Worm (Caenorhabditis elegans) whole organism, late embryonic: ENCODE data around the gene K10B2.4.

ENCODE experiments used
- C08G9.2 ChIP-seq: sonication (generic microtip); optimal IDR thresholded peaks from 2 replicates; lab custom pipeline; 2016; ENCODE audit warnings: mild to moderate bottlenecking, missing genetic modification characterization, moderate library complexity, missing compliant biosample characterization
- C38D4.7 ChIP-seq: fragments of 200-800 bp; sonication (Bioruptor generic); optimal IDR thresholded peaks from 2 replicates; lab custom pipeline; 2018; ENCODE audit warnings: mild to moderate bottlenecking, missing genetic modification characterization, moderate library complexity, missing compliant biosample characterization
- F13H6.1 ChIP-seq: sonication (generic microtip); optimal IDR thresholded peaks from 2 replicates; lab custom pipeline; 2016; ENCODE audit warnings: missing genetic modification characterization, missing compliant biosample characterization
- K02D7.2 ChIP-seq: sonication (generic microtip); optimal IDR thresholded peaks from 2 replicates; lab custom pipeline; 2017; ENCODE audit warnings: mild to moderate bottlenecking, missing genetic modification characterization, missing compliant biosample characterization
- T23F11.4 ChIP-seq: fragments of 200-800 bp; sonication (Bioruptor generic); optimal IDR thresholded peaks from 2 replicates; lab custom pipeline; 2018; ENCODE audit warnings: mild to moderate bottlenecking, missing genetic modification characterization, missing compliant biosample characterization
- Y22D7AL.16 ChIP-seq: sonication (generic microtip); optimal IDR thresholded peaks from 2 replicates; lab custom pipeline; 2016; ENCODE audit warnings: missing genetic modification characterization, missing compliant biosample characterization
- ahr-1 ChIP-seq: sonication (generic microtip); optimal IDR thresholded peaks from 2 replicates; lab custom pipeline; 2016; ENCODE audit warnings: missing genetic modification characterization, missing compliant biosample characterization
- ama-1 ChIP-seq: fragments of 150-350 bp; optimal IDR thresholded peaks from 2 replicates; lab custom pipeline; 2014
- ceh-14 ChIP-seq: sonication (generic microtip); optimal IDR thresholded peaks from 2 replicates; lab custom pipeline; 2016; ENCODE audit warnings: missing genotype, missing genetic modification characterization, missing compliant biosample characterization
- ceh-18 ChIP-seq: sonication (generic microtip); optimal IDR thresholded peaks from 2 replicates; lab custom pipeline; 2016; ENCODE audit warnings: missing genetic modification characterization, missing compliant biosample characterization
- ceh-19 ChIP-seq: fragments of 200-800 bp; sonication (Bioruptor generic); optimal IDR thresholded peaks from 2 replicates; lab custom pipeline; 2018; ENCODE audit warnings: mild to moderate bottlenecking, missing genetic modification characterization, missing compliant biosample characterization
- ceh-30 ChIP-seq: fragments of 150-350 bp; optimal IDR thresholded peaks from 2 replicates; lab custom pipeline; 2014; ENCODE audit warnings: missing biosample characterization, missing genetic modification characterization
- ceh-31 ChIP-seq: sonication (generic microtip); optimal IDR thresholded peaks from 2 replicates; lab custom pipeline; 2016; ENCODE audit warnings: missing genetic modification characterization, missing compliant biosample characterization
- ceh-45 ChIP-seq: fragments of 200-800 bp; sonication (Bioruptor generic); IDR thresholded peaks from 2 replicates; pipeline ENCODE4 v1.3.6; 2022; ENCODE audit warnings: missing genetic modification reagents, missing genetic modification characterization, missing compliant biosample characterization
- ceh-48 ChIP-seq: sonication (generic microtip); optimal IDR thresholded peaks from 2 replicates; lab custom pipeline; 2016; ENCODE audit warnings: missing genetic modification characterization, inconsistent platforms, missing compliant biosample characterization
- che-1 ChIP-seq: sonication (generic microtip); optimal IDR thresholded peaks from 2 replicates; lab custom pipeline; 2016; ENCODE audit warnings: mild to moderate bottlenecking, missing genetic modification characterization, missing compliant biosample characterization
- dmd-4 ChIP-seq: sonication (generic microtip); optimal IDR thresholded peaks from 2 replicates; lab custom pipeline; 2016; ENCODE audit warnings: borderline replicate concordance, missing genetic modification characterization, missing compliant biosample characterization
- elt-2 ChIP-seq: sonication (generic microtip); optimal IDR thresholded peaks from 2 replicates; lab custom pipeline; 2016; ENCODE audit warnings: missing genetic modification reagents, missing genetic modification characterization, missing compliant biosample characterization
- ets-4 ChIP-seq: sonication (generic microtip); optimal IDR thresholded peaks from 2 replicates; lab custom pipeline; 2016; ENCODE audit warnings: missing genetic modification characterization, missing compliant biosample characterization
- fax-1 ChIP-seq: sonication (generic microtip); optimal IDR thresholded peaks from 2 replicates; lab custom pipeline; 2016; ENCODE audit warnings: missing genotype, missing genetic modification characterization, missing compliant biosample characterization
- fkh-10 ChIP-seq: fragments of 150-350 bp; optimal IDR thresholded peaks from 2 replicates; lab custom pipeline; 2014; ENCODE audit warnings: missing biosample characterization, missing genetic modification reagents, missing genetic modification characterization
- gmeb-2 ChIP-seq: sonication (generic microtip); optimal IDR thresholded peaks from 2 replicates; lab custom pipeline; 2016; ENCODE audit warnings: missing genetic modification characterization, inconsistent platforms, missing compliant biosample characterization
- hlh-13 ChIP-seq: fragments of 200-800 bp; sonication (Bioruptor generic); optimal IDR thresholded peaks from 2 replicates; lab custom pipeline; 2018; ENCODE audit warnings: mild to moderate bottlenecking, missing genetic modification characterization, missing compliant biosample characterization
- hlh-30 ChIP-seq: sonication (generic microtip); optimal IDR thresholded peaks from 2 replicates; lab custom pipeline; 2017; ENCODE audit warnings: antibody characterized with exemption, missing genetic modification characterization, missing compliant biosample characterization; ENCODE audit not compliant: insufficient read depth
- hlh-8 ChIP-seq: sonication (generic microtip); optimal IDR thresholded peaks from 2 replicates; lab custom pipeline; 2016; ENCODE audit warnings: missing genotype, missing genetic modification characterization, missing compliant biosample characterization
- lim-6 ChIP-seq: sonication (generic microtip); optimal IDR thresholded peaks from 2 replicates; lab custom pipeline; 2016; ENCODE audit warnings: missing genetic modification characterization, missing compliant biosample characterization
- lin-11 ChIP-seq: fragments of 200-800 bp; sonication (Bioruptor generic); optimal IDR thresholded peaks from 2 replicates; lab custom pipeline; 2018; ENCODE audit warnings: mild to moderate bottlenecking, missing genetic modification characterization, missing compliant biosample characterization
- madf-2 ChIP-seq: sonication (generic microtip); optimal IDR thresholded peaks from 2 replicates; lab custom pipeline; 2017; ENCODE audit warnings: missing genetic modification characterization, missing compliant biosample characterization
- mec-3 ChIP-seq: sonication (generic microtip); optimal IDR thresholded peaks from 2 replicates; lab custom pipeline; 2016; ENCODE audit warnings: borderline replicate concordance, missing genetic modification characterization, missing compliant biosample characterization
- nfya-1 ChIP-seq: sonication (generic microtip); optimal IDR thresholded peaks from 2 replicates; lab custom pipeline; 2017; ENCODE audit warnings: missing genetic modification characterization, mild to moderate bottlenecking, missing compliant biosample characterization, antibody characterized with exemption, moderate library complexity
- nhr-11 ChIP-seq: fragments of 150-350 bp; optimal IDR thresholded peaks from 2 replicates; lab custom pipeline; 2014; ENCODE audit warnings: missing biosample characterization, missing genetic modification characterization
- npax-4 ChIP-seq: sonication (generic microtip); optimal IDR thresholded peaks from 2 replicates; lab custom pipeline; 2016; ENCODE audit warnings: missing genetic modification characterization, missing compliant biosample characterization
- pax-1 ChIP-seq: fragments of 150-350 bp; optimal IDR thresholded peaks from 2 replicates; lab custom pipeline; 2014; ENCODE audit warnings: missing biosample characterization, missing genetic modification characterization
- pha-2 ChIP-seq: sonication (generic microtip); optimal IDR thresholded peaks from 2 replicates; lab custom pipeline; 2017; ENCODE audit warnings: mild to moderate bottlenecking, missing genetic modification characterization, missing compliant biosample characterization
- pha-4 ChIP-seq: fragments of 150-350 bp; optimal IDR thresholded peaks from 2 replicates; lab custom pipeline; 2018; ENCODE audit warnings: missing biosample characterization, missing genetic modification reagents, missing genetic modification characterization
- pqm-1 ChIP-seq: sonication (generic microtip); optimal IDR thresholded peaks from 2 replicates; lab custom pipeline; 2016; ENCODE audit warnings: missing genetic modification characterization, missing compliant biosample characterization
- ref-2 ChIP-seq: sonication (generic microtip); optimal IDR thresholded peaks from 2 replicates; lab custom pipeline; 2016; ENCODE audit warnings: missing genetic modification characterization, missing compliant biosample characterization
- sox-2 ChIP-seq: fragments of 200-800 bp; sonication (Bioruptor generic); IDR thresholded peaks from 2 replicates; pipeline ENCODE4 v1.3.6; 2022; ENCODE audit warnings: missing genetic modification reagents, missing genetic modification characterization, missing compliant biosample characterization
- sox-4 ChIP-seq: sonication (generic microtip); optimal IDR thresholded peaks from 2 replicates; lab custom pipeline; 2017; ENCODE audit warnings: mild to moderate bottlenecking, missing genetic modification characterization, inconsistent platforms, missing compliant biosample characterization
- syd-9 ChIP-seq: sonication (generic microtip); optimal IDR thresholded peaks from 2 replicates; lab custom pipeline; 2016; ENCODE audit warnings: mild to moderate bottlenecking, missing genetic modification characterization, moderate library complexity, missing compliant biosample characterization
- tbx-2 ChIP-seq: sonication (generic microtip); optimal IDR thresholded peaks from 2 replicates; lab custom pipeline; 2016; ENCODE audit warnings: missing genetic modification characterization, missing compliant biosample characterization
- tbx-7 ChIP-seq: sonication (generic microtip); optimal IDR thresholded peaks from 2 replicates; lab custom pipeline; 2016; ENCODE audit warnings: missing genotype, missing genetic modification characterization, missing compliant biosample characterization
- ttx-3 ChIP-seq: sonication (generic microtip); optimal IDR thresholded peaks from 2 replicates; lab custom pipeline; 2016; ENCODE audit warnings: missing genetic modification reagents, missing genetic modification characterization, missing compliant biosample characterization
- unc-3 ChIP-seq, 2 experiments: fragments of 200-800 bp in 1 of 2; sonication (Bioruptor generic) in 1 of 2; sonication (generic microtip) in 1 of 2; conservative IDR thresholded peaks in 1 of 2; optimal IDR thresholded peaks in 1 of 2; 2 replicates each; pipeline versions ENCODE4 v1.3.6 to Lab custom; 2016 to 2022; ENCODE audit warnings: missing compliant biosample characterization in 2 of 2, missing genetic modification characterization in 2 of 2, missing genetic modification reagents in 1 of 2
- unc-42 ChIP-seq: sonication (generic microtip); optimal IDR thresholded peaks from 2 replicates; lab custom pipeline; 2016; ENCODE audit warnings: missing genotype, missing genetic modification characterization, missing compliant biosample characterization
- unc-55 ChIP-seq: sonication (generic microtip); optimal IDR thresholded peaks from 2 replicates; lab custom pipeline; 2017; ENCODE audit warnings: missing biosample characterization, missing genetic modification reagents, missing genetic modification characterization
- zip-5 ChIP-seq: sonication (generic microtip); optimal IDR thresholded peaks from 2 replicates; lab custom pipeline; 2016; ENCODE audit warnings: missing genetic modification characterization, missing compliant biosample characterization
- ztf-16 ChIP-seq: sonication (generic microtip); optimal IDR thresholded peaks from 2 replicates; lab custom pipeline; 2017; ENCODE audit warnings: missing genetic modification characterization, missing compliant biosample characterization

The K10B2.4 gene

DNA sequence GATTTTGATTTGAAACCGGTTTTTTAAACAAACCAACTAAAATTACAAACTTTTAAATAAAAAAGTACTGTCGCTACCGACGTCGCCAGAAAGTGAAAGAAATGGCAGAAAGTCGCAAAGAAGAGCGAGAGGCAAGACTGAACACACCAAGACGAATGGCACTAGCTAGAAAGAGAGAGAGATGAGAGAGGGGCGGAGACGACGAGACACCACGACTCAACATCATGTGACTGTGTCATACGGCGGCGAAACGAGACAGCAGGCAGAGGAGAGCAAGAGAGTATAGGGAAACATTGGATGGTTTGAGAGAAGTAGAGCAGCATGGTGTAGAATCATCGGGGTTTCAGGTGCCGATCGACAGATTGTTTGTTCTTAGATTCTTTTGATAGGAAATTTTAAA is 12.4 kb downstream of the K10B2.4 start (continued):
- TF ChIP-seq unc-3 (GFP tag; conservative IDR thresholded peaks at IDR 0.05; lab: Robert Waterston, UW), result no peak
- TF ChIP-seq unc-3 (tag; optimal IDR thresholded peaks at IDR 0.05; lab: Kevin White, UChicago), result no peak
- TF ChIP-seq C38D4.7 (GFP tag; lab: Kevin White, UChicago), result no peak
- no peak for TF ChIP-seq pha-4 (tag; lab: Kevin White, UChicago)
- TF ChIP-seq unc-42 (tag; lab: Kevin White, UChicago), result peak; percentile 37
- TF ChIP-seq pax-1, result no peak
- TF ChIP-seq syd-9 (tag; lab: Kevin White, UChicago), result no peak
- no peak for TF ChIP-seq T23F11.4 (GFP tag; lab: Kevin White, UChicago)
- peak; percentile 72 for TF ChIP-seq ama-1
- no peak for TF ChIP-seq nhr-11 (tag; lab: Kevin White, UChicago)
- TF ChIP-seq tbx-7 (tag; lab: Kevin White, UChicago), result no peak
- TF ChIP-seq gmeb-2 (tag; lab: Kevin White, UChicago), result no peak
- no peak for TF ChIP-seq fkh-10 (GFP tag; lab: Kevin White, UChicago)

DNA sequence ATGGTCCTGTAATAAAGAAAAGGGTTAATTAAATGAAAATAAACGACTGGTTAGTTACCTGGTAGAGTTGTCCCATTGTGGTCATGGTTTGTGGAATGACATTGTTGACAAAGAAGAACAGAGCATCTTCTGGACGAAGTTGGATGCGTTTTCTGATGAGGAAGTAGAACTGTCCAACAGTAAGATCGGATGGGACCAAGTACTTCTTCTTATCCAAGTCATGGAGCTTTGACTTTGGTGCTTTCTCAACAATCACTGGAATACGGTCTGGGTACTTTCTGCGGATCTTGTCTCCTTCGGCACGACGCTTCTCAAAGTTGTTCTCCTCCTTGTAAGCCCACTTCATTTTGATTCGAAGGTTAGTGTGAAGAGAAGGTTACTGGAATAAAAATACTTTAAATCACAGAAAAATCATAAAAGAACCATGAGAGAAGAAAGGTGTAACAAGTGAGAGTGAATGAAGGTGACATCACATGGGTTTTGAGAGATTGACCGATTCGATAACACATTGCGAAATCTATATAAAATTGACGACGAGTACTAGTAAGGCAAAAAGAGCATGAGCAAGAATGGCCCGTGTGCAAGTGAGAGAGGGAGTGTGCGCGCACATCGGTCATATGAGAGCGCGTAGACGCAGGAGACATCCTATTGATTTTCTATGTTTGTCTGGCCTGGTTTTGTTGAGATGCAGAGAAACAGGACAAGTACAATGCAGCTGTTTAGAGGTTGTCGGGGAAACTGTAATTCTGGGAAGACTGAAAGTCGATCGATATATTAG is 13.2 kb downstream of the K10B2.4 start, which contains the start of gene lgg-1:
Gene lgg-1, minus strand, starts transcription at position 379 of the 778 bp plus-strand sequence.
- TF ChIP-seq unc-3 (GFP tag; conservative IDR thresholded peaks at IDR 0.05; lab: Robert Waterston, UW) (0 out of 2 replicates have a peak, but pooled peaks have one; percentile 31), unc-3 (tag; optimal IDR thresholded peaks at IDR 0.05; lab: Kevin White, UChicago) (no peak), ceh-30 (tag; lab: Kevin White, UChicago) (no peak), ceh-18 (tag; lab: Kevin White, UChicago) (peak; percentile 24), nfya-1 (tag; lab: Kevin White, UChicago) (peak; percentile 39), mec-3 (tag; lab: Kevin White, UChicago) (no peak), nhr-11 (tag; lab: Kevin White, UChicago) (no peak), ahr-1 (tag; lab: Kevin White, UChicago) (no peak), ref-2 (tag; lab: Kevin White, UChicago) (no peak), elt-2 (tag; lab: Kevin White, UChicago) (no peak), sox-4 (no peak), lim-6 (tag; lab: Kevin White, UChicago) (no peak), pha-2 (tag; lab: Kevin White, UChicago) (no peak), sox-2 (GFP tag; lab: Robert Waterston, UW) (no peak), ceh-14 (tag; lab: Kevin White, UChicago) (no peak), ceh-48 (tag; lab: Kevin White, UChicago) (peak; percentile 95), ceh-45 (no peak), unc-55 (peak; percentile 2), C08G9.2 (tag; lab: Kevin White, UChicago) (no peak), C38D4.7 (GFP tag; lab: Kevin White, UChicago) (no peak), zip-5 (tag; lab: Kevin White, UChicago) (no peak), pqm-1 (tag; lab: Kevin White, UChicago) (no peak), ets-4 (tag; lab: Kevin White, UChicago) (no peak), ceh-31 (peak; percentile 24), che-1 (tag; lab: Kevin White, UChicago) (no peak), ceh-19 (no peak), ttx-3 (tag; lab: Kevin White, UChicago) (no peak), tbx-2 (tag; lab: Kevin White, UChicago) (peak; percentile 43), fkh-10 (GFP tag; lab: Kevin White, UChicago) (no peak), fax-1 (no peak), hlh-8 (no peak), F13H6.1 (no peak), syd-9 (tag; lab: Kevin White, UChicago) (no peak), K02D7.2 (tag; lab: Kevin White, UChicago) (no peak), ztf-16 (no peak), dmd-4 (tag; lab: Kevin White, UChicago) (no peak), hlh-30 (peak; percentile 89), madf-2 (tag; lab: Kevin White, UChicago) (peak; percentile 43), Y22D7AL.16 (no peak), pha-4 (tag; lab: Kevin White, UChicago) (no peak), lin-11 (tag; lab: Kevin White, UChicago) (no peak), hlh-13 (GFP tag; lab: Kevin White, UChicago) (no peak), pax-1 (peak; percentile 33), npax-4 (tag; lab: Kevin White, UChicago) (no peak)
